Fruit fly (Drosophila melanogaster) whole organism, embryonic: ENCODE data around the gene miple2.

Experiments used
- CG10979 ChIP-seq: fragments of 200-800 bp; sonication (Bioruptor generic); optimal IDR thresholded peaks from 2 replicates; lab custom pipeline; 2018; ENCODE audit warnings: missing biosample characterization, mild to moderate bottlenecking, missing genetic modification characterization, moderate library complexity
- CG12104 ChIP-seq: fragments of 200-800 bp; sonication (Bioruptor generic); optimal IDR thresholded peaks from 3 replicates; lab custom pipeline; 2016; ENCODE audit warnings: missing biosample characterization, missing genetic modification characterization
- CG12769 ChIP-seq: fragments of 200-800 bp; sonication (Bioruptor generic); optimal IDR thresholded peaks from 2 replicates; lab custom pipeline; 2019; ENCODE audit warnings: missing biosample characterization, mild to moderate bottlenecking, missing genetic modification characterization, moderate library complexity
- CG1529 ChIP-seq: fragments of 200-800 bp; sonication (Bioruptor generic); optimal IDR thresholded peaks from 3 replicates; lab custom pipeline; 2018; ENCODE audit warnings: missing biosample characterization, missing genetic modification characterization
- CG1602 ChIP-seq: fragments of 200-800 bp; sonication (Bioruptor generic); optimal IDR thresholded peaks from 3 replicates; lab custom pipeline; 2016; ENCODE audit warnings: missing biosample characterization, missing genetic modification characterization
- CG17359 ChIP-seq: fragments of 200-800 bp; sonication (Bioruptor generic); optimal IDR thresholded peaks from 3 replicates; lab custom pipeline; 2018; ENCODE audit warnings: missing biosample characterization, mild to moderate bottlenecking, missing genetic modification characterization, moderate library complexity
- CG17385 ChIP-seq: fragments of 200-800 bp; sonication (Bioruptor generic); optimal IDR thresholded peaks from 3 replicates; lab custom pipeline; 2018; ENCODE audit warnings: missing biosample characterization, mild to moderate bottlenecking, missing genetic modification characterization
- CG17829 ChIP-seq: fragments of 200-800 bp; optimal IDR thresholded peaks from 2 replicates; lab custom pipeline; 2019; ENCODE audit warnings: missing biosample characterization, mild to moderate bottlenecking, missing genetic modification characterization, moderate library complexity
- CG17912 ChIP-seq: fragments of 200-800 bp; sonication (Bioruptor generic); optimal IDR thresholded peaks from 2 replicates; lab custom pipeline; 2018; ENCODE audit warnings: missing biosample characterization, mild to moderate bottlenecking, missing genetic modification characterization
- CG1832 ChIP-seq: fragments of 200-800 bp; sonication (Bioruptor generic); optimal IDR thresholded peaks from 2 replicates; lab custom pipeline; 2017; ENCODE audit warnings: missing biosample characterization, mild to moderate bottlenecking, missing genetic modification characterization, inconsistent platforms
- CG3847 ChIP-seq: fragments of 200-800 bp; sonication (Bioruptor generic); IDR thresholded peaks from 2 replicates; pipeline ENCODE4 v1.3.6; 2022; ENCODE audit warnings: missing biosample characterization, missing genetic modification characterization
- CG4424 ChIP-seq: fragments of 200-800 bp; sonication (Bioruptor generic); optimal IDR thresholded peaks from 3 replicates; lab custom pipeline; 2016; ENCODE audit warnings: missing biosample characterization, missing genetic modification characterization
- CG7786 ChIP-seq: fragments of 200-800 bp; sonication (Bioruptor generic); optimal IDR thresholded peaks from 2 replicates; lab custom pipeline; 2016; ENCODE audit warnings: missing biosample characterization, missing genetic modification characterization
- CG9876 ChIP-seq: fragments of 200-800 bp; sonication (Bioruptor generic); optimal IDR thresholded peaks from 2 replicates; lab custom pipeline; 2016; ENCODE audit warnings: missing biosample characterization, missing genetic modification characterization
- Dip2 ChIP-seq: fragments of 200-800 bp; sonication (Bioruptor generic); IDR thresholded peaks from 2 replicates; pipeline ENCODE4 v1.3.6; 2022; ENCODE audit warnings: missing biosample characterization, missing genetic modification characterization
- Dref ChIP-seq: fragments of 200-800 bp; sonication (Bioruptor generic); IDR thresholded peaks from 2 replicates; pipeline ENCODE4 v1.3.6; 2022; ENCODE audit warnings: missing biosample characterization, missing genetic modification characterization
- Eip74EF ChIP-seq, 2 experiments: fragments of 200-800 bp in 1 of 2; fragments of >200 bp in 1 of 2; sonication (Bioruptor generic) in 1 of 2; optimal IDR thresholded peaks; 2 replicates each; lab custom pipeline; 2017 to 2019; ENCODE audit warnings: missing biosample characterization in 2 of 2, missing genetic modification characterization in 2 of 2, mild to moderate bottlenecking in 1 of 2, moderate library complexity in 1 of 2
- Fer3 ChIP-seq: fragments of 200-800 bp; sonication (Bioruptor generic); optimal IDR thresholded peaks from 2 replicates; lab custom pipeline; 2018; ENCODE audit warnings: missing biosample characterization, mild to moderate bottlenecking, missing genetic modification characterization, moderate library complexity
- Gsc ChIP-seq: fragments of 200-800 bp; sonication (Bioruptor generic); IDR thresholded peaks from 2 replicates; pipeline ENCODE4 v1.3.6; 2022; ENCODE audit warnings: missing biosample characterization, missing genetic modification characterization
- Hr39 ChIP-seq: fragments of >200 bp; optimal IDR thresholded peaks from 2 replicates; lab custom pipeline; 2017
- Kr ChIP-seq: fragments of 200-800 bp; sonication (Bioruptor generic); optimal IDR thresholded peaks from 2 replicates; lab custom pipeline; 2017; ENCODE audit warnings: missing biosample characterization, mild to moderate bottlenecking, missing genetic modification characterization
- MTF-1 ChIP-seq: fragments of 200-800 bp; sonication (Bioruptor generic); optimal IDR thresholded peaks from 2 replicates; lab custom pipeline; 2018; ENCODE audit warnings: missing biosample characterization, mild to moderate bottlenecking, missing genetic modification characterization, borderline replicate concordance
- Myb ChIP-seq: fragments of 200-800 bp; sonication (Bioruptor generic); optimal IDR thresholded peaks from 2 replicates; lab custom pipeline; 2016; ENCODE audit warnings: missing biosample characterization, missing genetic modification characterization
- Neu2 ChIP-seq: fragments of 200-800 bp; sonication (Bioruptor generic); optimal IDR thresholded peaks from 3 replicates; lab custom pipeline; 2016; ENCODE audit warnings: missing biosample characterization, missing genetic modification characterization, borderline replicate concordance
- Pdp1 ChIP-seq, 2 experiments: fragments of 200-800 bp; sonication (Bioruptor generic); optimal IDR thresholded peaks; 3 replicates each; lab custom pipeline; 2016; ENCODE audit warnings: missing biosample characterization in 2 of 2, missing genetic modification characterization in 2 of 2, mild to moderate bottlenecking in 1 of 2, moderate library complexity in 1 of 2
- Sox102F ChIP-seq: fragments of 200-800 bp; sonication (Bioruptor generic); optimal IDR thresholded peaks from 2 replicates; lab custom pipeline; 2018; ENCODE audit warnings: missing biosample characterization, mild to moderate bottlenecking, missing genetic modification characterization, moderate library complexity
- Ssrp ChIP-seq: fragments of 200-800 bp; sonication (Bioruptor generic); optimal IDR thresholded peaks from 2 replicates; lab custom pipeline; 2018; ENCODE audit warnings: missing biosample characterization, mild to moderate bottlenecking, missing genetic modification characterization, moderate library complexity
- Xbp1 ChIP-seq: fragments of 200-800 bp; sonication (Bioruptor generic); optimal IDR thresholded peaks from 3 replicates; lab custom pipeline; 2016; ENCODE audit warnings: missing biosample characterization, mild to moderate bottlenecking, missing genetic modification characterization
- aop ChIP-seq: fragments of 200-800 bp; sonication (Bioruptor generic); IDR thresholded peaks from 2 replicates; pipeline ENCODE4 v1.3.6; 2022; ENCODE audit warnings: missing biosample characterization, missing genetic modification characterization
- cato ChIP-seq: fragments of 200-800 bp; sonication (Bioruptor generic); optimal IDR thresholded peaks from 2 replicates; lab custom pipeline; 2016; ENCODE audit warnings: missing biosample characterization, missing genetic modification characterization, borderline replicate concordance
- crc ChIP-seq: fragments of 200-800 bp; sonication (Bioruptor generic); optimal IDR thresholded peaks from 2 replicates; lab custom pipeline; 2016; ENCODE audit warnings: missing biosample characterization, missing genetic modification characterization
- dpn ChIP-seq, 2 experiments: fragments of 200-800 bp; sonication (Bioruptor generic); optimal IDR thresholded peaks; 3 replicates each; lab custom pipeline; 2016; ENCODE audit warnings: missing biosample characterization in 2 of 2, missing genetic modification characterization in 2 of 2
- esg ChIP-seq: fragments of 200-800 bp; sonication (Bioruptor generic); conservative IDR thresholded peaks from 2 replicates; pipeline ENCODE4 v1.3.6; 2022; ENCODE audit warnings: missing biosample characterization, missing genetic modification characterization
- eve ChIP-seq, 2 experiments: fragments of >200 bp; optimal IDR thresholded peaks; 2 replicates each; lab custom pipeline; 2017; ENCODE audit warnings: missing biosample characterization in 2 of 2, missing genetic modification characterization in 2 of 2
- fd3F ChIP-seq: fragments of 200-800 bp; sonication (Bioruptor generic); optimal IDR thresholded peaks from 2 replicates; lab custom pipeline; 2018; ENCODE audit warnings: missing biosample characterization, mild to moderate bottlenecking, missing genetic modification characterization, moderate library complexity
- fd96Cb ChIP-seq: fragments of 200-800 bp; sonication (Bioruptor generic); optimal IDR thresholded peaks from 2 replicates; lab custom pipeline; 2018; ENCODE audit warnings: missing biosample characterization, mild to moderate bottlenecking, missing genetic modification characterization, moderate library complexity
- gfzf ChIP-seq: fragments of 200-800 bp; sonication (Bioruptor generic); optimal IDR thresholded peaks from 2 replicates; lab custom pipeline; 2016; ENCODE audit warnings: missing biosample characterization, mild to moderate bottlenecking, missing genetic modification characterization, moderate library complexity
- h ChIP-seq: fragments of >200 bp; optimal IDR thresholded peaks from 2 replicates; lab custom pipeline; 2017
- hbn ChIP-seq: fragments of 200-800 bp; sonication (Bioruptor generic); IDR thresholded peaks from 2 replicates; pipeline ENCODE4 v1.3.6; 2022; ENCODE audit warnings: missing biosample characterization, missing genetic modification characterization; ENCODE audit not compliant: partially characterized antibody
- her ChIP-seq: fragments of 200-800 bp; sonication (Bioruptor generic); optimal IDR thresholded peaks from 2 replicates; lab custom pipeline; 2016; ENCODE audit warnings: missing biosample characterization, missing genetic modification characterization
- jing ChIP-seq: fragments of 200-800 bp; sonication (Bioruptor generic); optimal IDR thresholded peaks from 2 replicates; lab custom pipeline; 2018; ENCODE audit warnings: missing biosample characterization, mild to moderate bottlenecking, missing genetic modification characterization
- klu ChIP-seq: fragments of 200-800 bp; sonication (Bioruptor generic); IDR thresholded peaks from 2 replicates; pipeline ENCODE4 v1.3.6; 2022; ENCODE audit warnings: missing biosample characterization, missing genetic modification characterization
- lbe ChIP-seq: fragments of 200-800 bp; sonication (Bioruptor generic); optimal IDR thresholded peaks from 2 replicates; lab custom pipeline; 2016; ENCODE audit warnings: missing biosample characterization, mild to moderate bottlenecking, missing genetic modification characterization
- pfk ChIP-seq: fragments of 200-800 bp; sonication (Bioruptor generic); optimal IDR thresholded peaks from 2 replicates; lab custom pipeline; 2018; ENCODE audit warnings: missing biosample characterization, mild to moderate bottlenecking, missing genetic modification characterization, moderate library complexity
- phol ChIP-seq: fragments of 200-800 bp; sonication (Bioruptor generic); optimal IDR thresholded peaks from 3 replicates; lab custom pipeline; 2018; ENCODE audit warnings: missing biosample characterization, mild to moderate bottlenecking, missing genetic modification characterization, moderate library complexity
- pita ChIP-seq: fragments of 200-800 bp; sonication (Bioruptor generic); optimal IDR thresholded peaks from 2 replicates; lab custom pipeline; 2017; ENCODE audit warnings: missing biosample characterization, mild to moderate bottlenecking, missing genetic modification characterization
- prd ChIP-seq, 3 experiments: fragments of >200 bp in 2 of 3; fragments of 200-800 bp in 1 of 3; sonication (Bioruptor generic) in 1 of 3; optimal IDR thresholded peaks in 2 of 3; IDR thresholded peaks in 1 of 3; 2 replicates in 2 of 3; 3 replicates in 1 of 3; pipeline versions ENCODE4 v1.3.6 to Lab custom; 2017 to 2022; ENCODE audit warnings: missing biosample characterization in 1 of 3, missing genetic modification characterization in 1 of 3
- ranshi ChIP-seq: fragments of 200-800 bp; sonication (Bioruptor generic); IDR thresholded peaks from 2 replicates; pipeline ENCODE4 v1.3.6; 2022; ENCODE audit warnings: missing biosample characterization, missing genetic modification characterization
- salm ChIP-seq: fragments of 200-800 bp; sonication (Bioruptor generic); optimal IDR thresholded peaks from 2 replicates; lab custom pipeline; 2018; ENCODE audit warnings: missing biosample characterization, mild to moderate bottlenecking, missing genetic modification characterization
- slp2 ChIP-seq: fragments of 200-800 bp; sonication (Bioruptor generic); optimal IDR thresholded peaks from 2 replicates; lab custom pipeline; 2016; ENCODE audit warnings: missing biosample characterization, missing genetic modification characterization
- ttk ChIP-seq: fragments of 200-800 bp; sonication (Bioruptor generic); IDR thresholded peaks from 2 replicates; pipeline ENCODE4 v2.1.2; 2022; ENCODE audit warnings: missing biosample characterization, missing genetic modification characterization

The miple2 gene

DNA sequence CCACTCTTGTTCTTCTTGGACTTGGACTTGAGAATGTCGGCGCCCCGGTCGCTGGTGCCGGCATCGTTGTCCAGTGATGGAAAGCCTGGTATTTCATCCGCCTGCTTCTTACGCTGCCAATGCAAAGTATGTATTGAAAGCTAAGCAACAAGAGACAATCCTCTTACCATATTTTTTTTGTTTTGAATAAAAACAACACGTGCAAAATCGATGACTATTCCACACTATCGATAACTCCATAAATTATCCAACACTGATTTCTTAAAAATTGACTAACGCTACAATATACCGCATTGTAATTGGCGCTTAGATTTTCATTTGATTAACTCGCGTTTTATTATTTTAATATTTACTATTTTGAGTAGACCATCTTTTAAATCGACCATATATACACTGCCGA lies 53.5 kb downstream of the miple2 start, which contains the start of gene CG32344 (continued):
- TF ChIP-seq CG4424 (no peak), h (no peak), Fer3 (tag; lab: Kevin White, UChicago) (no peak), Kr (GFP tag; lab: Kevin White, UChicago) (no peak), CG17912 (no peak), CG1602 (GFP tag; lab: Kevin White, UChicago) (no peak), lbe (peak; percentile 41), crc (GFP tag; lab: Kevin White, UChicago) (no peak), pfk (GFP tag; lab: Kevin White, UChicago) (no peak), CG9876 (GFP tag; lab: Kevin White, UChicago) (no peak), CG3847 (GFP tag; lab: Robert Waterston, UW) (no peak), Eip74EF (GFP tag; optimal IDR thresholded peaks at IDR 0.05; lab: Kevin White, UChicago) (no peak), klu (GFP tag; lab: Robert Waterston, UW) (no peak), fd96Cb (no peak), hbn (GFP tag; lab: Robert Waterston, UW) (peak; percentile 74; the same call in 1 of the 2 replicates), Dip2 (no peak), gfzf (peak; percentile 83), CG17829 (tag; lab: Kevin White, UChicago) (peak; percentile 33), slp2 (no peak), Myb (GFP tag; lab: Kevin White, UChicago) (peak; percentile 54), CG17385 (GFP tag; lab: Kevin White, UChicago) (peak; percentile 70), Pdp1 (GFP tag; optimal IDR thresholded peaks at IDR 0.05; lab: Kevin White, UChicago) (peak in 1 of 2 experiments; percentile 8), CG1529 (GFP tag; lab: Kevin White, UChicago) (no peak), CG17359 (tag; lab: Kevin White, UChicago) (no peak), prd (optimal IDR thresholded peaks at IDR 0.05; lab: Kevin White, UChicago) (no peak), prd (GFP tag; IDR thresholded peaks at IDR 0.05; lab: Robert Waterston, UW) (no peak), CG12769 (tag; lab: Kevin White, UChicago) (no peak), phol (tag; lab: Kevin White, UChicago) (peak; percentile 27), cato (GFP tag; lab: Kevin White, UChicago) (no peak), eve (GFP tag; optimal IDR thresholded peaks at IDR 0.05; lab: Kevin White, UChicago) (no peak), Dref (GFP tag; lab: Robert Waterston, UW) (peak; percentile 84), esg (no peak), MTF-1 (GFP tag; lab: Kevin White, UChicago) (no peak), fd3F (GFP tag; lab: Kevin White, UChicago) (no peak), CG7786 (no peak), ttk (GFP tag; lab: Robert Waterston, UW) (no peak), jing (GFP tag; lab: Kevin White, UChicago) (no peak), CG10979 (no peak), Ssrp (tag; lab: Kevin White, UChicago) (no peak), dpn (GFP tag; optimal IDR thresholded peaks at IDR 0.05; lab: Kevin White, UChicago) (no peak), Sox102F (GFP tag; lab: Kevin White, UChicago) (no peak), Gsc (GFP tag; lab: Robert Waterston, UW) (no peak), ranshi (GFP tag; lab: Robert Waterston, UW) (no peak), aop (no peak), Hr39 (lab: Kevin White, UChicago) (no peak), pita (no peak), her (GFP tag; lab: Kevin White, UChicago) (peak; percentile 21), Xbp1 (GFP tag; lab: Kevin White, UChicago) (no peak), salm (tag; lab: Kevin White, UChicago) (no peak), CG1832 (GFP tag; lab: Kevin White, UChicago) (no peak), Neu2 (no peak), CG12104 (GFP tag; lab: Kevin White, UChicago) (no peak)
